Worm (Caenorhabditis elegans) whole organism, mixed stage, embryonic: ENCODE data around the gene C18E9.7.

Experiments
- blmp-1 ChIP-seq: fragments of 150-350 bp; optimal IDR thresholded peaks from 2 replicates; lab custom pipeline; 2014; ENCODE audit warnings: missing biosample characterization, missing genetic modification characterization
- mep-1 ChIP-seq: fragments of 150-350 bp; optimal IDR thresholded peaks from 2 replicates; lab custom pipeline; 2017; ENCODE audit warnings: missing biosample characterization, missing genetic modification reagents, missing genetic modification characterization, inconsistent platforms
- nhr-237 ChIP-seq: fragments of 150-350 bp; optimal IDR thresholded peaks from 2 replicates; lab custom pipeline; 2014; ENCODE audit warnings: missing biosample characterization, missing genetic modification characterization
- nhr-76 ChIP-seq: sonication (generic microtip); optimal IDR thresholded peaks from 2 replicates; lab custom pipeline; 2017; ENCODE audit warnings: missing biosample characterization, missing genetic modification characterization
- unc-62 ChIP-seq: fragments of 150-350 bp; optimal IDR thresholded peaks from 2 replicates; lab custom pipeline; 2014; ENCODE audit warnings: missing biosample characterization, missing genetic modification reagents, missing genetic modification characterization

DNA sequence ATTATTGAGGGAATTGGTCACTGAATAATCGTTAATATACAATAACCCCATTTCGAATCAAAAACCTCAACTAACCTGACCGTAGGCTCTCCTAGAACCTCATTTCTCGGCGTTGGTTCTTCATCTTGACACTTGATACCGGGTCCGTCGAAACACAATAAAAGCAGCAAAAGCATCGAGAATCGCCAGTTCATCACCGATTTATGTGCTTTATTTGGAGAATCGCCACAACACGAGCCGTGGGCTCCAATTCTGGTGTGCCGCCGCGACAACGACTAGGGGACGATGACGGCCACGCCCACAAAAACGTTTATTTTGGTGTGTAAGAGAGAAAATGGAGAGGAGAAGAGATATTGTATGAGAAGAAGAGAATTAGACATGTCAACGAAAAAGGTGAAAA, 35.2 kb downstream of the C18E9.7 start, which contains the start of gene cutl-15:
- TF ChIP-seq blmp-1 (tag; lab: Kevin White, UChicago): no peak
- TF ChIP-seq mep-1 (tag; lab: Kevin White, UChicago): no peak
- no peak for TF ChIP-seq nhr-76 (tag; lab: Kevin White, UChicago)
- no peak for TF ChIP-seq unc-62
- no peak for TF ChIP-seq nhr-237 (tag; lab: Kevin White, UChicago)
